Fruit fly (Drosophila melanogaster): ENCODE results near the gene ebo.

DNA sequence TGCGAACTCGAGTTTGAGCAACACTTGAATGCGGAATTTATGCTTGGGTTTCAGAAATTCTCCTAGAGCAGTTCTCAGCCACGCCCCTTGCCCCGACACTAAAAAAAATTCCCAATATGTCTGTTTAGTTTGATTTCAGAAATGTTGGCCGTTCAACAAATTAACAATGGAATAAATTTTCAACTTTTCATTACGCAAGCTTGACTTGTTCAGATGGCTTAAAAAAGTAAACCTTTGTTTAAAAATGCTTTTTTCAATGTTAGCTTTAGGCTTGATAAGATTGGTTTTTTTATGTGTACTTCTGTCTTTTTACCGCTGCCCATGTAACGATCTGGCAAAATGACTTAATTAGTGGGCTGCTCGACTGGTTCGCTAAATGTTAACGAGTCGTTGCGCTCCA, 23.7 kb downstream of the ebo start:
- TF ChIP-seq h (GFP tag; optimal IDR thresholded peaks at IDR 0.05) (no peak), N (GFP tag; optimal IDR thresholded peaks at IDR 0.05) (no peak), psq (GFP tag; optimal IDR thresholded peaks at IDR 0.05) (no peak), OdsH (GFP tag; optimal IDR thresholded peaks at IDR 0.05) (no peak), br (GFP tag; optimal IDR thresholded peaks at IDR 0.05) (no peak)
